Worm (Caenorhabditis elegans) whole organism, midembryonic: ENCODE measurements around the gene fbxa-135.

ENCODE experiments used
- cog-1 ChIP-seq: sonication (generic microtip); optimal IDR thresholded peaks from 2 replicates; lab custom pipeline; 2016; ENCODE audit warnings: missing genetic modification characterization, missing compliant biosample characterization
- flt-1 ChIP-seq: fragments of 200-800 bp; sonication (Bioruptor generic); IDR thresholded peaks from 2 replicates; pipeline ENCODE4 v1.3.6; 2022; ENCODE audit warnings: missing genetic modification characterization, missing compliant biosample characterization
- klf-2 ChIP-seq: fragments of 200-800 bp; sonication (Bioruptor generic); conservative IDR thresholded peaks from 2 replicates; pipeline ENCODE4 v1.3.6; 2022; ENCODE audit warnings: missing genetic modification reagents, missing genetic modification characterization, missing compliant biosample characterization
- med-1 ChIP-seq: sonication (generic microtip); optimal IDR thresholded peaks from 2 replicates; lab custom pipeline; 2017; ENCODE audit warnings: missing genetic modification characterization, mild to moderate bottlenecking, missing compliant biosample characterization, antibody characterized with exemption, missing genetic modification reagents; ENCODE audit not compliant: insufficient read depth
- tab-1 ChIP-seq: fragments of 200-800 bp; sonication (Bioruptor generic); IDR thresholded peaks from 2 replicates; pipeline ENCODE4 v1.3.6; 2022; ENCODE audit warnings: missing genetic modification characterization, missing compliant biosample characterization

DNA sequence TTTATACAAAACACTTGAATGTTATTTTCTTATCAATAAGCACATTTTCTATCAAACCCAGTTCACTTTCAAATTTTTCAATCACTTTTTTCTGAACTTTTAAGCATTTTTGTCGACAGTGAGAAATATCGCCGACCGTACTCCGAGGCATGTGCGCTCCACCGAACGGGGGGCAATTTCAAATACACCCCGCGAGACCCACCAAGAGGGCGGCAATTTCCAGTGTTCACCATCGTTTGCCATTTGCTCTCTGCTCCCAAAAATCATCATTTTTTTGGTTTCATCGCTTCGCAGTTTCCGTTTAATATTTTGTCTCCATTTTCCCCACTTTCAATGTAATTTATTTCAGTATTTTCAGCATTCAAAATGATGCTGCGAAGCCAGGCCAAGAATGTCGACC lies 6.7 kb upstream of the fbxa-135 start, which contains the start of gene cyb-3:
- TF ChIP-seq flt-1 (GFP tag; lab: Robert Waterston, UW) (no peak), klf-2 (GFP tag; lab: Robert Waterston, UW) (no peak), cog-1 (tag; lab: Kevin White, UChicago) (no peak), tab-1 (no peak), med-1 (GFP tag; lab: Kevin White, UChicago) (no peak)
